Fruit fly (Drosophila melanogaster) whole organism, prepupa: ENCODE results near the gene Blm.

Source experiments
- CG3919 ChIP-seq: fragments of 200-800 bp; sonication (Bioruptor generic); optimal IDR thresholded peaks from 3 replicates; lab custom pipeline; 2016; ENCODE audit warnings: missing biosample characterization, missing genetic modification characterization
- dac ChIP-seq: fragments of 200-800 bp; sonication (Bioruptor generic); optimal IDR thresholded peaks from 2 replicates; lab custom pipeline; 2017; ENCODE audit warnings: missing biosample characterization, mild to moderate bottlenecking, missing genetic modification characterization
- ss ChIP-seq, 2 experiments: fragments of 200-800 bp; sonication (Bioruptor generic); optimal IDR thresholded peaks; 2 replicates in 1 of 2; 3 replicates in 1 of 2; lab custom pipeline; 2017 to 2018; ENCODE audit warnings: mild to moderate bottlenecking in 2 of 2, missing biosample characterization in 2 of 2, missing genetic modification characterization in 2 of 2, moderate library complexity in 1 of 2

DNA sequence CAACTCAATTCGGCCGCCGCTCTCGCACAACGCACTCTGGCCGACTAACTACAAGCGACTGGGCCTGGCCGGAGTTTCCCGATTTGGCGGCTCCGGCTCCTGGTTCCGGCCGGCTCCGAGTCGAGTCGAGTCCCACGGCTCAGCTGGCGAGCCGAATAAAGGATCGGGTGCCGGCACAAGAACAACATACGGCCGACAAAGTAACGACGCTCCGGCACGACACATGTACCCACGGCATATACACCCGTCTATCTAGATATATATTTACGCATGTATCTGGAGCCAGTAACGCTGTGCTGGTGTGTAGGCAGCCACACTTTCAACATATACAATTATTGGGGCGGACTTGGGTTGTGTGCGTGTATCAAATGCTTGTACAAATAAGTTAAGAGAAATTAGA is 29.9 kb upstream of the Blm start:
- TF ChIP-seq ss (GFP tag; optimal IDR thresholded peaks at IDR 0.05; lab: Kevin White, UChicago) (no peak), dac (GFP tag; lab: Kevin White, UChicago) (no peak), CG3919 (GFP tag; lab: Kevin White, UChicago) (no peak)
